Fruit fly (Drosophila melanogaster) whole organism, prepupa: Measurements from ENCODE around the gene DNAlig3.

Experiments
- Blimp-1 ChIP-seq: fragments of 200-800 bp; sonication (Bioruptor generic); optimal IDR thresholded peaks from 3 replicates; lab custom pipeline; 2017; ENCODE audit warnings: missing biosample characterization, missing genetic modification characterization, mild to moderate bottlenecking, moderate library complexity, missing genetic modification reagents
- CG10631 ChIP-seq: fragments of 200-800 bp; sonication (Bioruptor generic); optimal IDR thresholded peaks from 2 replicates; lab custom pipeline; 2016; ENCODE audit warnings: missing biosample characterization, missing genetic modification characterization
- CG10669 ChIP-seq: fragments of 200-800 bp; sonication (Bioruptor generic); optimal IDR thresholded peaks from 3 replicates; lab custom pipeline; 2018; ENCODE audit warnings: missing biosample characterization, mild to moderate bottlenecking, missing genetic modification characterization, moderate library complexity
- CG11294 ChIP-seq: fragments of 200-800 bp; sonication (Bioruptor generic); IDR thresholded peaks from 2 replicates; pipeline ENCODE4 v1.3.6; 2022; ENCODE audit warnings: missing biosample characterization, missing genetic modification characterization
- CG11762 ChIP-seq: fragments of 200-800 bp; sonication (Bioruptor generic); optimal IDR thresholded peaks from 3 replicates; lab custom pipeline; 2016; ENCODE audit warnings: missing biosample characterization, missing genetic modification characterization; ENCODE audit not compliant: insufficient read depth
- CG1621 ChIP-seq: fragments of 200-800 bp; sonication (Bioruptor generic); optimal IDR thresholded peaks from 3 replicates; lab custom pipeline; 2018; ENCODE audit warnings: missing biosample characterization, mild to moderate bottlenecking, missing genetic modification characterization
- CG16779 ChIP-seq: fragments of 200-800 bp; sonication (Bioruptor generic); optimal IDR thresholded peaks from 3 replicates; lab custom pipeline; 2017; ENCODE audit warnings: missing biosample characterization, mild to moderate bottlenecking, missing genetic modification characterization
- CG31627 ChIP-seq: fragments of 200-800 bp; sonication (Bioruptor generic); optimal IDR thresholded peaks from 3 replicates; lab custom pipeline; 2016; ENCODE audit warnings: missing biosample characterization, missing genetic modification characterization
- CG32006 ChIP-seq: fragments of 200-800 bp; sonication (Bioruptor generic); optimal IDR thresholded peaks from 3 replicates; lab custom pipeline; 2017; ENCODE audit warnings: missing biosample characterization, mild to moderate bottlenecking, missing genetic modification characterization
- CG3919 ChIP-seq: fragments of 200-800 bp; sonication (Bioruptor generic); optimal IDR thresholded peaks from 3 replicates; lab custom pipeline; 2016; ENCODE audit warnings: missing biosample characterization, missing genetic modification characterization
- CG4318 ChIP-seq: fragments of 200-800 bp; sonication (Bioruptor generic); optimal IDR thresholded peaks from 3 replicates; lab custom pipeline; 2017; ENCODE audit warnings: missing biosample characterization, mild to moderate bottlenecking, missing genetic modification characterization
- CG6163 ChIP-seq: fragments of 200-800 bp; sonication (Bioruptor generic); IDR thresholded peaks from 3 replicates; pipeline ENCODE4 v1.3.6; 2022; ENCODE audit warnings: missing biosample characterization, missing genetic modification characterization
- CG6276 ChIP-seq: fragments of 200-800 bp; sonication (Bioruptor generic); optimal IDR thresholded peaks from 2 replicates; lab custom pipeline; 2017; ENCODE audit warnings: missing biosample characterization, mild to moderate bottlenecking, missing genetic modification characterization
- CG6792 ChIP-seq: fragments of 200-800 bp; sonication (Bioruptor generic); optimal IDR thresholded peaks from 3 replicates; lab custom pipeline; 2016; ENCODE audit warnings: missing biosample characterization, missing genetic modification characterization
- CG6808 ChIP-seq: fragments of 200-800 bp; sonication (Bioruptor generic); optimal IDR thresholded peaks from 3 replicates; lab custom pipeline; 2017; ENCODE audit warnings: missing biosample characterization, missing genetic modification characterization, mild to moderate bottlenecking, moderate library complexity, missing genetic modification reagents
- CG6854 ChIP-seq: fragments of 200-800 bp; sonication (Bioruptor generic); optimal IDR thresholded peaks from 2 replicates; lab custom pipeline; 2017; ENCODE audit warnings: missing biosample characterization, mild to moderate bottlenecking, missing genetic modification characterization
- CG8319 ChIP-seq: fragments of 200-800 bp; sonication (Bioruptor generic); optimal IDR thresholded peaks from 3 replicates; lab custom pipeline; 2016; ENCODE audit warnings: missing biosample characterization, missing genetic modification characterization
- CG8632 ChIP-seq: fragments of 200-800 bp; sonication (Bioruptor generic); optimal IDR thresholded peaks from 3 replicates; lab custom pipeline; 2016; ENCODE audit warnings: missing biosample characterization, missing genetic modification characterization
- CG9139 ChIP-seq: fragments of 200-800 bp; sonication (Bioruptor generic); optimal IDR thresholded peaks from 3 replicates; lab custom pipeline; 2017; ENCODE audit warnings: missing biosample characterization, mild to moderate bottlenecking, missing genetic modification characterization
- Eip78C ChIP-seq: fragments of 200-800 bp; sonication (Bioruptor generic); peaks from one replicate; lab custom pipeline; 2016; ENCODE audit warnings: missing biosample characterization, missing genetic modification characterization
- Ets21C ChIP-seq: fragments of 200-800 bp; sonication (Bioruptor generic); optimal IDR thresholded peaks from 3 replicates; lab custom pipeline; 2016; ENCODE audit warnings: missing biosample characterization, missing genetic modification characterization
- Ets96B ChIP-seq: fragments of 200-800 bp; optimal IDR thresholded peaks from 2 replicates; lab custom pipeline; 2019; ENCODE audit warnings: missing biosample characterization, mild to moderate bottlenecking, missing genetic modification characterization, moderate library complexity
- Gug ChIP-seq: fragments of 200-800 bp; sonication (Bioruptor generic); IDR thresholded peaks from 2 replicates; pipeline ENCODE4 v1.3.6; 2022; ENCODE audit warnings: missing biosample characterization, missing genetic modification characterization
- Hr39 ChIP-seq: fragments of 200-800 bp; sonication (Bioruptor generic); optimal IDR thresholded peaks from 2 replicates; lab custom pipeline; 2016; ENCODE audit warnings: missing biosample characterization, missing genetic modification characterization
- Hr4 ChIP-seq: fragments of 200-800 bp; sonication (Bioruptor generic); optimal IDR thresholded peaks from 3 replicates; lab custom pipeline; 2016; ENCODE audit warnings: missing biosample characterization, missing genetic modification characterization
- Lpt ChIP-seq: fragments of 200-800 bp; sonication (Bioruptor generic); optimal IDR thresholded peaks from 3 replicates; lab custom pipeline; 2016; ENCODE audit warnings: missing biosample characterization, missing genetic modification characterization
- Met ChIP-seq: fragments of 200-800 bp; sonication (Bioruptor generic); optimal IDR thresholded peaks from 3 replicates; lab custom pipeline; 2016; ENCODE audit warnings: missing biosample characterization, missing genetic modification characterization
- OdsH ChIP-seq: fragments of 200-800 bp; sonication (Bioruptor generic); optimal IDR thresholded peaks from 3 replicates; lab custom pipeline; 2016; ENCODE audit warnings: missing biosample characterization, missing genetic modification characterization
- Smox ChIP-seq: fragments of 200-800 bp; sonication (Bioruptor generic); optimal IDR thresholded peaks from 3 replicates; lab custom pipeline; 2016; ENCODE audit warnings: missing biosample characterization, missing genetic modification characterization
- Sox102F ChIP-seq: fragments of 200-800 bp; sonication (Bioruptor generic); optimal IDR thresholded peaks from 2 replicates; lab custom pipeline; 2016; ENCODE audit warnings: missing biosample characterization, mild to moderate bottlenecking, missing genetic modification characterization
- Sox14 ChIP-seq: fragments of 200-800 bp; sonication (Bioruptor generic); optimal IDR thresholded peaks from 3 replicates; lab custom pipeline; 2016; ENCODE audit warnings: missing biosample characterization, missing genetic modification characterization
- Sox15 ChIP-seq: fragments of 200-800 bp; sonication (Bioruptor generic); optimal IDR thresholded peaks from 3 replicates; lab custom pipeline; 2016; ENCODE audit warnings: missing biosample characterization, missing genetic modification characterization
- achi ChIP-seq: fragments of 200-800 bp; sonication (Bioruptor generic); optimal IDR thresholded peaks from 3 replicates; lab custom pipeline; 2016; ENCODE audit warnings: missing biosample characterization, missing genetic modification characterization
- acj6 ChIP-seq: fragments of 200-800 bp; sonication (Bioruptor generic); optimal IDR thresholded peaks from 3 replicates; lab custom pipeline; 2016; ENCODE audit warnings: missing biosample characterization, missing genetic modification characterization
- cyc ChIP-seq: fragments of 200-800 bp; sonication (Bioruptor generic); optimal IDR thresholded peaks from 3 replicates; lab custom pipeline; 2016; ENCODE audit warnings: missing biosample characterization, missing genetic modification characterization
- eg ChIP-seq: fragments of 200-800 bp; sonication (Bioruptor generic); IDR thresholded peaks from 3 replicates; pipeline ENCODE4 v1.3.6; 2022; ENCODE audit warnings: missing biosample characterization, missing genetic modification characterization
- esn ChIP-seq: fragments of 200-800 bp; sonication (Bioruptor generic); optimal IDR thresholded peaks from 2 replicates; lab custom pipeline; 2016; ENCODE audit warnings: missing biosample characterization, mild to moderate bottlenecking, missing genetic modification characterization, moderate library complexity
- fd59A ChIP-seq: fragments of 200-800 bp; sonication (Bioruptor generic); optimal IDR thresholded peaks from 2 replicates; lab custom pipeline; 2017; ENCODE audit warnings: missing biosample characterization, mild to moderate bottlenecking, missing genetic modification characterization, missing genetic modification reagents
- fd85E ChIP-seq: fragments of 200-800 bp; sonication (Bioruptor generic); optimal IDR thresholded peaks from 3 replicates; lab custom pipeline; 2016; ENCODE audit warnings: missing biosample characterization, missing genetic modification characterization
- fkh ChIP-seq: fragments of 200-800 bp; sonication (Bioruptor generic); optimal IDR thresholded peaks from 3 replicates; lab custom pipeline; 2017; ENCODE audit warnings: missing biosample characterization, mild to moderate bottlenecking, missing genetic modification characterization, moderate library complexity
- lz ChIP-seq: fragments of 200-800 bp; sonication (Bioruptor generic); optimal IDR thresholded peaks from 3 replicates; lab custom pipeline; 2016; ENCODE audit warnings: missing biosample characterization, missing genetic modification characterization
- pdm3 ChIP-seq: fragments of 200-800 bp; sonication (Bioruptor generic); optimal IDR thresholded peaks from 3 replicates; lab custom pipeline; 2016; ENCODE audit warnings: missing biosample characterization, missing genetic modification characterization
- salr ChIP-seq, 2 experiments: fragments of 200-800 bp; sonication (Bioruptor generic); optimal IDR thresholded peaks; 3 replicates each; lab custom pipeline; 2016 to 2018; ENCODE audit warnings: missing biosample characterization in 2 of 2, missing genetic modification characterization in 2 of 2, mild to moderate bottlenecking in 1 of 2
- spab ChIP-seq: fragments of 200-800 bp; sonication (Bioruptor generic); optimal IDR thresholded peaks from 2 replicates; lab custom pipeline; 2017; ENCODE audit warnings: missing biosample characterization, mild to moderate bottlenecking, missing genetic modification characterization, missing genetic modification reagents
- ss ChIP-seq, 2 experiments: fragments of 200-800 bp; sonication (Bioruptor generic); optimal IDR thresholded peaks; 2 replicates in 1 of 2; 3 replicates in 1 of 2; lab custom pipeline; 2017 to 2018; ENCODE audit warnings: mild to moderate bottlenecking in 2 of 2, missing biosample characterization in 2 of 2, missing genetic modification characterization in 2 of 2, moderate library complexity in 1 of 2
- svp ChIP-seq: fragments of 200-800 bp; sonication (Bioruptor generic); peaks from one replicate; lab custom pipeline; 2016; ENCODE audit warnings: missing biosample characterization, missing genetic modification characterization
- vri ChIP-seq: fragments of 200-800 bp; sonication (Bioruptor generic); optimal IDR thresholded peaks from 3 replicates; lab custom pipeline; 2016; ENCODE audit warnings: missing biosample characterization, mild to moderate bottlenecking, missing genetic modification characterization

DNAlig3 gene

DNA sequence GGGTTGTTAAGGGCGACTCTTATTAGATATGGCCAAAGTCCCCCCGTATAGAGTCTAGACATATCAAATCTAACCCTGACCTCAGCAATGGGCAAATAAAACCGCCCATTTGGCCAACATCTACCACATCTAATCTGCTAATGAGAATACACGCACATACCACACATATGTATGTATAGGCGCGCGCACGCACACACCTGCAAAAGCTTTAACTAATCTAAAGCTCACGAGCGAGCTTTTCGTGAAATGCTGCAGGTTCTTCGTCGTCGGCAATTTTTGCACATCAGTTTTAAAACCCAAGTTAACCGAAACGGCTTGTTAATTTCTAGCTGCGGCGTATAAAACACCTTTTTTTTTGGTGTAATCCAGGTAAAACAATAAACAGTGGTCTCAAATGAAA lies 42.1 kb upstream of the DNAlig3 start:
- TF ChIP-seq CG6854 (GFP tag; lab: Kevin White, UChicago) (no peak), CG4318 (no peak), CG3919 (GFP tag; lab: Kevin White, UChicago) (no peak), CG11762 (no peak), Eip78C (GFP tag; lab: Kevin White, UChicago) (no peak), CG11294 (GFP tag; lab: Robert Waterston, UW) (no peak), esn (no peak), salr (GFP tag; optimal IDR thresholded peaks at IDR 0.05; lab: Kevin White, UChicago) (no peak), Smox (GFP tag; lab: Kevin White, UChicago) (no peak)

dm6 chr3R:12442601-12443533 lies 41.2 kb upstream of the DNAlig3 start:
- peak; percentile 39 for TF ChIP-seq Sox14 (GFP tag; lab: Kevin White, UChicago)
- peak; percentile 47; the same call in 1 of the 2 replicates for TF ChIP-seq Gug
- peak; percentile 40 for TF ChIP-seq CG10669 (GFP tag; lab: Kevin White, UChicago)
- TF ChIP-seq Blimp-1 (GFP tag; lab: Kevin White, UChicago): no peak
- peak; percentile 45 for TF ChIP-seq CG10631
- peak; percentile 27 for TF ChIP-seq CG31627
- TF ChIP-seq CG1621: no peak
- peak; percentile 5 for TF ChIP-seq Ets21C (GFP tag; lab: Kevin White, UChicago)
- peak; percentile 35 for TF ChIP-seq acj6 (GFP tag; lab: Kevin White, UChicago)
- TF ChIP-seq vri (GFP tag; lab: Kevin White, UChicago): peak; percentile 64
- TF ChIP-seq fd85E (GFP tag; lab: Kevin White, UChicago): no peak
- no peak for TF ChIP-seq CG8632
- TF ChIP-seq spab (GFP tag; lab: Kevin White, UChicago): no peak
- TF ChIP-seq Hr4 (GFP tag; lab: Kevin White, UChicago): peak; percentile 67
- TF ChIP-seq lz: peak; percentile 45
- TF ChIP-seq Ets96B (tag; lab: Kevin White, UChicago): peak; percentile 58
- peak; percentile 54 for TF ChIP-seq esn
- peak; percentile 45 for TF ChIP-seq achi (GFP tag; lab: Kevin White, UChicago)
- peak; percentile 19 for TF ChIP-seq CG6792 (GFP tag; lab: Kevin White, UChicago)
- TF ChIP-seq fd59A (GFP tag; lab: Kevin White, UChicago): no peak
- TF ChIP-seq CG32006 (GFP tag; lab: Kevin White, UChicago): peak; percentile 65
- TF ChIP-seq svp (GFP tag; lab: Kevin White, UChicago): peak; percentile 67
- peak; percentile 65 for TF ChIP-seq CG6276 (GFP tag; lab: Kevin White, UChicago)
- TF ChIP-seq fkh (GFP tag; lab: Kevin White, UChicago): peak; percentile 68
- TF ChIP-seq ss (GFP tag; optimal IDR thresholded peaks at IDR 0.05; lab: Kevin White, UChicago): peak; percentile 11 to 41
- no peak for TF ChIP-seq Sox15 (GFP tag; lab: Kevin White, UChicago)
- no peak for TF ChIP-seq CG11294 (GFP tag; lab: Robert Waterston, UW)
- TF ChIP-seq CG16779: no peak
- peak; percentile 60; the same call in 1 of the 3 replicates for TF ChIP-seq eg (GFP tag; lab: Robert Waterston, UW)
- TF ChIP-seq CG11762: peak; percentile 11
- peak; percentile 42 for TF ChIP-seq CG6854 (GFP tag; lab: Kevin White, UChicago)
- TF ChIP-seq Lpt (GFP tag; lab: Kevin White, UChicago): peak; percentile 33
- TF ChIP-seq CG3919 (GFP tag; lab: Kevin White, UChicago): peak; percentile 56
- peak; percentile 54 for TF ChIP-seq OdsH (GFP tag; lab: Kevin White, UChicago)
- TF ChIP-seq CG6808: peak; percentile 41
- peak; percentile 14 for TF ChIP-seq cyc
- TF ChIP-seq pdm3 (GFP tag; lab: Kevin White, UChicago): peak; percentile 70
- TF ChIP-seq CG9139 (GFP tag; lab: Kevin White, UChicago): no peak
- TF ChIP-seq Met: peak; percentile 63
- TF ChIP-seq Eip78C (GFP tag; lab: Kevin White, UChicago): peak; percentile 94
- TF ChIP-seq Smox (GFP tag; lab: Kevin White, UChicago): peak; percentile 17
- peak; percentile 63; the same call in 2 of the 3 replicates for TF ChIP-seq CG6163
- TF ChIP-seq Sox102F (GFP tag; lab: Kevin White, UChicago): peak; percentile 31
- peak; percentile 46 for TF ChIP-seq Hr39 (GFP tag; lab: Kevin White, UChicago)
- no peak for TF ChIP-seq CG8319 (GFP tag; lab: Kevin White, UChicago)
